Worm (Caenorhabditis elegans) whole organism, late embryonic: ENCODE measurements around the gene F47B7.2.

Source experiments
- C08G9.2 ChIP-seq: sonication (generic microtip); optimal IDR thresholded peaks from 2 replicates; lab custom pipeline; 2016; ENCODE audit warnings: mild to moderate bottlenecking, missing genetic modification characterization, moderate library complexity, missing compliant biosample characterization
- C38D4.7 ChIP-seq: fragments of 200-800 bp; sonication (Bioruptor generic); optimal IDR thresholded peaks from 2 replicates; lab custom pipeline; 2018; ENCODE audit warnings: mild to moderate bottlenecking, missing genetic modification characterization, moderate library complexity, missing compliant biosample characterization
- K02D7.2 ChIP-seq: sonication (generic microtip); optimal IDR thresholded peaks from 2 replicates; lab custom pipeline; 2017; ENCODE audit warnings: mild to moderate bottlenecking, missing genetic modification characterization, missing compliant biosample characterization
- Y22D7AL.16 ChIP-seq: sonication (generic microtip); optimal IDR thresholded peaks from 2 replicates; lab custom pipeline; 2016; ENCODE audit warnings: missing genetic modification characterization, missing compliant biosample characterization
- ama-1 ChIP-seq: fragments of 150-350 bp; optimal IDR thresholded peaks from 2 replicates; lab custom pipeline; 2014
- ceh-14 ChIP-seq: sonication (generic microtip); optimal IDR thresholded peaks from 2 replicates; lab custom pipeline; 2016; ENCODE audit warnings: missing genotype, missing genetic modification characterization, missing compliant biosample characterization
- ceh-19 ChIP-seq: fragments of 200-800 bp; sonication (Bioruptor generic); optimal IDR thresholded peaks from 2 replicates; lab custom pipeline; 2018; ENCODE audit warnings: mild to moderate bottlenecking, missing genetic modification characterization, missing compliant biosample characterization
- ceh-22 ChIP-seq: sonication (generic microtip); optimal IDR thresholded peaks from 2 replicates; lab custom pipeline; 2017; ENCODE audit warnings: missing biosample characterization, missing genetic modification characterization
- ceh-30 ChIP-seq: fragments of 150-350 bp; optimal IDR thresholded peaks from 2 replicates; lab custom pipeline; 2014; ENCODE audit warnings: missing biosample characterization, missing genetic modification characterization
- ceh-31 ChIP-seq: sonication (generic microtip); optimal IDR thresholded peaks from 2 replicates; lab custom pipeline; 2016; ENCODE audit warnings: missing genetic modification characterization, missing compliant biosample characterization
- ceh-45 ChIP-seq: fragments of 200-800 bp; sonication (Bioruptor generic); IDR thresholded peaks from 2 replicates; pipeline ENCODE4 v1.3.6; 2022; ENCODE audit warnings: missing genetic modification reagents, missing genetic modification characterization, missing compliant biosample characterization
- ceh-6 ChIP-seq: fragments of 200-800 bp; sonication (Bioruptor generic); optimal IDR thresholded peaks from 2 replicates; lab custom pipeline; 2018; ENCODE audit warnings: mild to moderate bottlenecking, missing genetic modification characterization, missing compliant biosample characterization
- ceh-9 ChIP-seq: sonication (generic microtip); optimal IDR thresholded peaks from 2 replicates; lab custom pipeline; 2016; ENCODE audit warnings: mild to moderate bottlenecking, missing genetic modification characterization, inconsistent platforms, missing compliant biosample characterization
- dmd-4 ChIP-seq: sonication (generic microtip); optimal IDR thresholded peaks from 2 replicates; lab custom pipeline; 2016; ENCODE audit warnings: borderline replicate concordance, missing genetic modification characterization, missing compliant biosample characterization
- ets-4 ChIP-seq: sonication (generic microtip); optimal IDR thresholded peaks from 2 replicates; lab custom pipeline; 2016; ENCODE audit warnings: missing genetic modification characterization, missing compliant biosample characterization
- eyg-1 ChIP-seq: sonication (generic microtip); optimal IDR thresholded peaks from 2 replicates; lab custom pipeline; 2016; ENCODE audit warnings: missing genotype, missing genetic modification characterization, missing compliant biosample characterization
- fax-1 ChIP-seq: sonication (generic microtip); optimal IDR thresholded peaks from 2 replicates; lab custom pipeline; 2016; ENCODE audit warnings: missing genotype, missing genetic modification characterization, missing compliant biosample characterization
- fkh-6 ChIP-seq: sonication (generic microtip); optimal IDR thresholded peaks from 2 replicates; lab custom pipeline; 2016; ENCODE audit warnings: missing genetic modification characterization, missing compliant biosample characterization
- hlh-13 ChIP-seq: fragments of 200-800 bp; sonication (Bioruptor generic); optimal IDR thresholded peaks from 2 replicates; lab custom pipeline; 2018; ENCODE audit warnings: mild to moderate bottlenecking, missing genetic modification characterization, missing compliant biosample characterization
- hlh-15 ChIP-seq: sonication (generic microtip); optimal IDR thresholded peaks from 2 replicates; lab custom pipeline; 2016; ENCODE audit warnings: missing genetic modification characterization, missing compliant biosample characterization
- hlh-30 ChIP-seq: sonication (generic microtip); optimal IDR thresholded peaks from 2 replicates; lab custom pipeline; 2017; ENCODE audit warnings: antibody characterized with exemption, missing genetic modification characterization, missing compliant biosample characterization; ENCODE audit not compliant: insufficient read depth
- hlh-6 ChIP-seq: sonication (generic microtip); optimal IDR thresholded peaks from 2 replicates; lab custom pipeline; 2016; ENCODE audit warnings: missing genotype, missing genetic modification characterization, missing compliant biosample characterization
- hlh-8 ChIP-seq: sonication (generic microtip); optimal IDR thresholded peaks from 2 replicates; lab custom pipeline; 2016; ENCODE audit warnings: missing genotype, missing genetic modification characterization, missing compliant biosample characterization
- lim-6 ChIP-seq: sonication (generic microtip); optimal IDR thresholded peaks from 2 replicates; lab custom pipeline; 2016; ENCODE audit warnings: missing genetic modification characterization, missing compliant biosample characterization
- lin-11 ChIP-seq: fragments of 200-800 bp; sonication (Bioruptor generic); optimal IDR thresholded peaks from 2 replicates; lab custom pipeline; 2018; ENCODE audit warnings: mild to moderate bottlenecking, missing genetic modification characterization, missing compliant biosample characterization
- madf-2 ChIP-seq: sonication (generic microtip); optimal IDR thresholded peaks from 2 replicates; lab custom pipeline; 2017; ENCODE audit warnings: missing genetic modification characterization, missing compliant biosample characterization
- mec-3 ChIP-seq: sonication (generic microtip); optimal IDR thresholded peaks from 2 replicates; lab custom pipeline; 2016; ENCODE audit warnings: borderline replicate concordance, missing genetic modification characterization, missing compliant biosample characterization
- odd-2 ChIP-seq: sonication (generic microtip); optimal IDR thresholded peaks from 2 replicates; lab custom pipeline; 2017; ENCODE audit warnings: antibody characterized with exemption, mild to moderate bottlenecking, missing genetic modification characterization, missing compliant biosample characterization
- pax-1 ChIP-seq: fragments of 150-350 bp; optimal IDR thresholded peaks from 2 replicates; lab custom pipeline; 2014; ENCODE audit warnings: missing biosample characterization, missing genetic modification characterization
- pha-4 ChIP-seq: fragments of 150-350 bp; optimal IDR thresholded peaks from 2 replicates; lab custom pipeline; 2018; ENCODE audit warnings: missing biosample characterization, missing genetic modification reagents, missing genetic modification characterization
- pqm-1 ChIP-seq: sonication (generic microtip); optimal IDR thresholded peaks from 2 replicates; lab custom pipeline; 2016; ENCODE audit warnings: missing genetic modification characterization, missing compliant biosample characterization
- ref-2 ChIP-seq: sonication (generic microtip); optimal IDR thresholded peaks from 2 replicates; lab custom pipeline; 2016; ENCODE audit warnings: missing genetic modification characterization, missing compliant biosample characterization
- sox-2 ChIP-seq: fragments of 200-800 bp; sonication (Bioruptor generic); IDR thresholded peaks from 2 replicates; pipeline ENCODE4 v1.3.6; 2022; ENCODE audit warnings: missing genetic modification reagents, missing genetic modification characterization, missing compliant biosample characterization
- sox-4 ChIP-seq: sonication (generic microtip); optimal IDR thresholded peaks from 2 replicates; lab custom pipeline; 2017; ENCODE audit warnings: mild to moderate bottlenecking, missing genetic modification characterization, inconsistent platforms, missing compliant biosample characterization
- syd-9 ChIP-seq: sonication (generic microtip); optimal IDR thresholded peaks from 2 replicates; lab custom pipeline; 2016; ENCODE audit warnings: mild to moderate bottlenecking, missing genetic modification characterization, moderate library complexity, missing compliant biosample characterization
- tbx-2 ChIP-seq: sonication (generic microtip); optimal IDR thresholded peaks from 2 replicates; lab custom pipeline; 2016; ENCODE audit warnings: missing genetic modification characterization, missing compliant biosample characterization
- tbx-7 ChIP-seq: sonication (generic microtip); optimal IDR thresholded peaks from 2 replicates; lab custom pipeline; 2016; ENCODE audit warnings: missing genotype, missing genetic modification characterization, missing compliant biosample characterization
- ttx-3 ChIP-seq: sonication (generic microtip); optimal IDR thresholded peaks from 2 replicates; lab custom pipeline; 2016; ENCODE audit warnings: missing genetic modification reagents, missing genetic modification characterization, missing compliant biosample characterization
- unc-42 ChIP-seq: sonication (generic microtip); optimal IDR thresholded peaks from 2 replicates; lab custom pipeline; 2016; ENCODE audit warnings: missing genotype, missing genetic modification characterization, missing compliant biosample characterization
- unc-55 ChIP-seq: sonication (generic microtip); optimal IDR thresholded peaks from 2 replicates; lab custom pipeline; 2017; ENCODE audit warnings: missing biosample characterization, missing genetic modification reagents, missing genetic modification characterization
- zip-5 ChIP-seq: sonication (generic microtip); optimal IDR thresholded peaks from 2 replicates; lab custom pipeline; 2016; ENCODE audit warnings: missing genetic modification characterization, missing compliant biosample characterization

F47B7.2 gene

DNA sequence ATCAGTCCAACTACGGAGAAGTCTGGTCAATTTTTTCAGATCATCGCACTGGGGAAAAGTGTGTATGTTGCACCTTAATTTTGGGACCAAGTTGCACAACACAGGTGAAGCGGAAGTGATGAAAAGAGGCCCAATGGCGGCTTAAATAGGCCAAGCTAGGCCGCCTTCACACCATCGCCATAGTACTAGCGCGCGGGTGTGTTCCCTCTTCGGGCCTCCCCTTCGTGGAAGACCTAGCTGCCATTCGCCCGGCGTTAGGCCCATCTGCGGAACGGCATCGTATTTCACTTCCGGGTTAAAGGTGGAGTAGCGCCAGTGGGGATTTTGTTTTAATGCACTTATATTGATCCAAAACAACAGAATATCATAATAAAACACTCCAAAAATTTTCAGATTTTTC lies 12.7 kb upstream of the F47B7.2 start:
- TF ChIP-seq ceh-30 (tag; lab: Kevin White, UChicago), result no peak
- TF ChIP-seq hlh-30 (tag; lab: Kevin White, UChicago), result no peak
- no peak for TF ChIP-seq ceh-14 (tag; lab: Kevin White, UChicago)
- TF ChIP-seq Y22D7AL.16, result no peak
- TF ChIP-seq ceh-45, result no peak
- TF ChIP-seq lin-11 (tag; lab: Kevin White, UChicago), result no peak

DNA sequence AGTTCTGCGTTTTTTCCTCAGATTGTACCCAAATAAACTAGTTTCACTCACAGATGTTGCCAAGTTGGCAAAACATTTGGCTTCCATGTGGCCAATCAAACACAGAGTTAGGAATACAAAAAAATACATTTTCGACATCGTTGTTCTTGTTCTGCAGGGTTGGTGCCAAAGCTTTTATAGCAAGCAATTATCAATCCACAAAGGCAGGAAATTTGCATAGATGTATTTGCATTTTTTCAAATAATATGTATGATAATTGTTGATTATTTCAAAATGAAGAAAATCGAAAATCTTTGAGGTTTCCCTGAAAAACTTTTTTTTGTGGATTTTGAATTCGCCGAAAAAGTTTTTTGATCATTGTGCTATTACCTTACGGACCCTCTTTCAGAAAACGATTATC lies 10.2 kb upstream of the F47B7.2 start, which contains the start of gene T14G12.11:
TSS of gene T14G12.11 (minus strand) at position 138 of the 400 bp plus-strand sequence.
- TF ChIP-seq madf-2 (no peak), ceh-31 (no peak), ets-4 (tag; lab: Kevin White, UChicago) (no peak), ceh-9 (tag; lab: Kevin White, UChicago) (no peak), tbx-7 (no peak), fax-1 (tag; lab: Kevin White, UChicago) (no peak), hlh-6 (no peak), dmd-4 (no peak), ceh-14 (tag; lab: Kevin White, UChicago) (no peak), ceh-19 (GFP tag; lab: Kevin White, UChicago) (no peak)
- TF ChIP-seq, all 69 proteins: peak for 0

DNA sequence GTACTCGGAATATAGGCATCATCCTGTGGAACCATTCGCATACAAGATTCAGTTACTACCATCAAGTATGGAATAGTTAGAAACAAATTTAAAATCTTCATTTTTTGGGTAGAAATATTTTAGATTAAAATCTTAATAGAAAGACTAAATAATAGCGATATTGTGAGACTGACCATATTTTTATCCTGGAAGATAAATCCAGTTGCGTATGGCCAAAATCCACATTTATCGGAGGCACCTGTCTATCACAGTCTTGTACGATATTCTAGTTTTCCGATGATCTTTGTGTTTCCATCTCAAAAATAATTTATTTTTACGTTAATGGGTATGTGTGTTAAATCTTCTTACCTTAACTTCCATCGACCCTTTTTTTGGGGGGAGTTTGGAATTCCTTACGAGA lies 8.3 kb upstream of the F47B7.2 start, which contains the start of gene F47B7.3:
TSS of gene F47B7.3 (minus strand) at position 101 of the 400 bp plus-strand sequence.
- no peak for TF ChIP-seq hlh-13 (GFP tag; lab: Kevin White, UChicago)
- no peak for TF ChIP-seq zip-5 (tag; lab: Kevin White, UChicago)
- TF ChIP-seq syd-9 (tag; lab: Kevin White, UChicago), result no peak
- TF ChIP-seq hlh-6, result no peak
- no peak for TF ChIP-seq ceh-6
- no peak for TF ChIP-seq tbx-7
- no peak for TF ChIP-seq sox-4
- TF ChIP-seq unc-55 (GFP tag; lab: Kevin White, UChicago), result no peak
- TF ChIP-seq ama-1 (lab: Kevin White, UChicago), result no peak
- no peak for TF ChIP-seq pqm-1
- no peak for TF ChIP-seq hlh-15 (tag; lab: Kevin White, UChicago)
- no peak for TF ChIP-seq ref-2
- no peak for TF ChIP-seq eyg-1 (tag; lab: Kevin White, UChicago)
- TF ChIP-seq, all 69 proteins: peak for 0

DNA sequence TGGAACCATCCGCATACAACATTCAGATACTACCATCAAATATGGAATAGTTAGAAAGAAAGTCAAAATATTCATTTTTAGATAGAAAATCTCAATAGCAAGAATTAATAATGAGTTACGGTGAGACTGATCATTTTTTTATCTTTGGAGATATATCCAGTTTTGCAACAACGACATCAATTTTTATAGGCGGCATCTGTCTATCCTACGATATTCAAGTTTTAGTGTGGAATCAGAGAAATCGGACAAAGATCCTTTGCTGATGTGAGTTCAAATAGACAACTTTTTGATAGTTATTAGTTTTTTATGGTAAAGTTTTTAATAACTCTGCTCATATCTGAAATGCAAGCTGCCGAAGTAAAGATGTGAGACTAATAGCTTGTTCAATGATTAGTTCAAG lies 6.0 kb upstream of the F47B7.2 start, which contains the start of gene F47B7.4:
TSS of gene F47B7.4 (minus strand) at position 101 of the 400 bp plus-strand sequence.
- TF ChIP-seq hlh-30 (tag; lab: Kevin White, UChicago), result no peak
- TF ChIP-seq lim-6 (tag; lab: Kevin White, UChicago), result no peak
- TF ChIP-seq pqm-1, result no peak
- TF ChIP-seq fkh-6 (tag; lab: Kevin White, UChicago), result no peak
- no peak for TF ChIP-seq odd-2 (tag; lab: Kevin White, UChicago)
- no peak for TF ChIP-seq tbx-2 (tag; lab: Kevin White, UChicago)
- no peak for TF ChIP-seq hlh-8 (tag; lab: Kevin White, UChicago)
- no peak for TF ChIP-seq ceh-22 (tag; lab: Kevin White, UChicago)
- TF ChIP-seq mec-3 (tag; lab: Kevin White, UChicago), result no peak
- TF ChIP-seq madf-2, result no peak
- no peak for TF ChIP-seq ttx-3
- TF ChIP-seq sox-2 (GFP tag; lab: Robert Waterston, UW), result no peak
- no peak for TF ChIP-seq hlh-6

DNA sequence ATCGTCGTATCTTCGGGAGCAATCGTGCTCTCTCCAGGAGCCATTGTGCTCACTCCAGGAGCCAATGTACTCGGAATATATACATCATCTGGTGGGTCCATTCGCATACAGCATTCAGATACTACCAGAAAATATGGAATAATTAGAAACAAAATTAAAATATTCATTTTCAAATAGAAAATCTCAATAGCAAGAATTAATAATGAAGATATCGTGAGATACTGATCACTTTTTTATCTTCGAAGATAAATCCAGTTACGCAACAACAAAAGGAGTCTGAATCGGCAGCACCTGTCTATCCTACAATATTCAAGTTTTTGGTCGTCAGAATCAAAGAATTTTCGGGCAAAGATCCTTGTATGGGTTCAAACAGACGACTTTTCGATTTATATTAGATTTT lies 3.8 kb upstream of the F47B7.2 start, which contains the start of gene F47B7.5:
TSS of gene F47B7.5 (minus strand) at position 101 of the 400 bp plus-strand sequence.
- no peak for TF ChIP-seq odd-2 (tag; lab: Kevin White, UChicago)
- TF ChIP-seq C08G9.2, result no peak
- TF ChIP-seq pax-1, result no peak
- TF ChIP-seq eyg-1 (tag; lab: Kevin White, UChicago), result no peak
- no peak for TF ChIP-seq hlh-30 (tag; lab: Kevin White, UChicago)
- no peak for TF ChIP-seq unc-42
- no peak for TF ChIP-seq sox-2 (GFP tag; lab: Robert Waterston, UW)
- TF ChIP-seq K02D7.2 (tag; lab: Kevin White, UChicago), result no peak
- TF ChIP-seq ceh-22 (tag; lab: Kevin White, UChicago), result no peak
- no peak for TF ChIP-seq C38D4.7 (GFP tag; lab: Kevin White, UChicago)
- TF ChIP-seq pha-4 (tag; lab: Kevin White, UChicago), result no peak
